Worm (Caenorhabditis elegans) whole organism, L4 larva: ENCODE data around the gene set-11.

Experiments used
- F44E2.7 ChIP-seq: fragments of 200-800 bp; sonication (Bioruptor generic); IDR thresholded peaks from 2 replicates; pipeline ENCODE4 v2.1.2; 2022; ENCODE audit warnings: missing genetic modification characterization, missing compliant biosample characterization
- T20F7.1 ChIP-seq: fragments of 200-800 bp; sonication (Bioruptor generic); optimal IDR thresholded peaks from 2 replicates; lab custom pipeline; 2018; ENCODE audit warnings: mild to moderate bottlenecking, missing genetic modification characterization, missing compliant biosample characterization
- ama-1 ChIP-seq: fragments of 150-350 bp; optimal IDR thresholded peaks from 2 replicates; lab custom pipeline; 2014; ENCODE audit warnings: inconsistent platforms, mixed read lengths
- ceh-82 ChIP-seq: sonication (generic microtip); optimal IDR thresholded peaks from 2 replicates; lab custom pipeline; 2017; ENCODE audit warnings: missing biosample characterization, missing genetic modification characterization
- dmd-6 ChIP-seq: fragments of 200-800 bp; sonication (Bioruptor generic); IDR thresholded peaks from 2 replicates; pipeline ENCODE4 v1.3.6; 2022; ENCODE audit warnings: missing genetic modification reagents, missing genetic modification characterization, missing compliant biosample characterization
- hlh-30 ChIP-seq: sonication (generic microtip); optimal IDR thresholded peaks from 2 replicates; lab custom pipeline; 2017; ENCODE audit warnings: antibody characterized with exemption, mild to moderate bottlenecking, missing genetic modification characterization, missing compliant biosample characterization; ENCODE audit not compliant: insufficient read depth
- jun-1 ChIP-seq: fragments of 150-350 bp; optimal IDR thresholded peaks from 2 replicates; lab custom pipeline; 2014; ENCODE audit warnings: missing biosample characterization, missing genetic modification reagents, missing genetic modification characterization
- lin-13 ChIP-seq: fragments of 150-350 bp; optimal IDR thresholded peaks from 2 replicates; lab custom pipeline; 2014; ENCODE audit warnings: missing biosample characterization, missing genetic modification reagents, missing genetic modification characterization
- nhr-28 ChIP-seq: fragments of 150-350 bp; optimal IDR thresholded peaks from 2 replicates; lab custom pipeline; 2014; ENCODE audit warnings: missing biosample characterization, missing genetic modification characterization
- saeg-2 ChIP-seq: fragments of 200-800 bp; sonication (Bioruptor generic); IDR thresholded peaks from 2 replicates; pipeline ENCODE4 v1.3.6; 2022; ENCODE audit warnings: missing genetic modification reagents, missing genetic modification characterization, missing compliant biosample characterization
- sdz-12 ChIP-seq: fragments of 200-800 bp; sonication (Bioruptor generic); optimal IDR thresholded peaks from 2 replicates; lab custom pipeline; 2018; ENCODE audit warnings: mild to moderate bottlenecking, missing genetic modification characterization, missing compliant biosample characterization
- snpc-4 ChIP-seq: fragments of 150-350 bp; optimal IDR thresholded peaks from 2 replicates; lab custom pipeline; 2014; ENCODE audit warnings: missing biosample characterization, missing genetic modification characterization
- unc-62 ChIP-seq, 3 experiments: fragments of 150-350 bp in 1 of 3; sonication (generic microtip); optimal IDR thresholded peaks in 2 of 3; peaks in 1 of 3; 1 replicate in 1 of 3; 2 replicates in 2 of 3; lab custom pipeline; 2014 to 2017; ENCODE audit warnings: missing biosample characterization in 3 of 3, missing genetic modification characterization in 3 of 3, missing genetic modification reagents in 3 of 3, missing genotype in 1 of 3
- ztf-11 ChIP-seq: fragments of 150-350 bp; optimal IDR thresholded peaks from 2 replicates; lab custom pipeline; 2014; ENCODE audit warnings: missing biosample characterization, missing genetic modification characterization

- TF ChIP-seq ztf-11 (tag; lab: Kevin White, UChicago), result no peak
- TF ChIP-seq dmd-6 (GFP tag; lab: Robert Waterston, UW), result no peak
- no peak for TF ChIP-seq ama-1 (lab: Kevin White, UChicago)
- no peak for TF ChIP-seq sdz-12 (GFP tag; lab: Kevin White, UChicago)
- TF ChIP-seq ceh-82 (tag; lab: Kevin White, UChicago), result no peak
- no peak for TF ChIP-seq nhr-28 (tag; lab: Kevin White, UChicago)
- no peak for TF ChIP-seq saeg-2
- TF ChIP-seq jun-1, result no peak
- no peak for TF ChIP-seq lin-13 (GFP tag; lab: Kevin White, UChicago)
- no peak for TF ChIP-seq T20F7.1 (GFP tag; lab: Kevin White, UChicago)
- no peak for TF ChIP-seq snpc-4 (tag; lab: Kevin White, UChicago)
- TF ChIP-seq unc-62 (GFP tag; optimal IDR thresholded peaks at IDR 0.05 in 1 of 2; lab: Kevin White, UChicago), result no peak
- no peak for TF ChIP-seq unc-62 (tag; optimal IDR thresholded peaks at IDR 0.05; lab: Kevin White, UChicago)
- no peak for TF ChIP-seq F44E2.7
- TF ChIP-seq hlh-30 (tag; lab: Kevin White, UChicago), result no peak
These were observed 44.6 kb upstream of the set-11 start for ce11 chrII:2736938-2737337.
